Worm (Caenorhabditis elegans) whole organism, young adult: Measurements from ENCODE around the gene T23B12.6.
A peak's percentile ranks its signal among the peaks of the same experiment; 100 is the strongest.

Source experiments
- B0019.2 ChIP-seq: fragments of 200-800 bp; sonication (Bioruptor generic); conservative IDR thresholded peaks from 2 replicates; pipeline ENCODE4 v1.3.6; 2022; ENCODE audit warnings: missing genetic modification reagents, missing genetic modification characterization, missing compliant biosample characterization
- B0261.1 ChIP-seq: sonication (generic microtip); optimal IDR thresholded peaks from 2 replicates; lab custom pipeline; 2016; ENCODE audit warnings: mild to moderate bottlenecking, missing genetic modification characterization, moderate library complexity, missing compliant biosample characterization
- D2030.7 ChIP-seq: fragments of 200-800 bp; sonication (Bioruptor generic); IDR thresholded peaks from 2 replicates; pipeline ENCODE4 v1.3.6; 2022; ENCODE audit warnings: missing genetic modification reagents, missing genetic modification characterization, missing compliant biosample characterization
- F57A8.1 ChIP-seq: fragments of 200-800 bp; sonication (Bioruptor generic); optimal IDR thresholded peaks from 2 replicates; lab custom pipeline; 2018; ENCODE audit warnings: mild to moderate bottlenecking, missing genetic modification characterization, moderate library complexity, missing compliant biosample characterization
- Y53F4B.3 ChIP-seq: fragments of 200-800 bp; sonication (Bioruptor generic); IDR thresholded peaks from 2 replicates; pipeline ENCODE4 v1.3.6; 2022; ENCODE audit warnings: missing genetic modification reagents, missing genetic modification characterization, missing compliant biosample characterization
- Y67H2A.10 ChIP-seq: fragments of 200-800 bp; sonication (Bioruptor generic); conservative IDR thresholded peaks from 2 replicates; pipeline ENCODE4 v1.3.6; 2022; ENCODE audit warnings: missing genetic modification reagents, missing genetic modification characterization, missing compliant biosample characterization
- Y79H2A.3 ChIP-seq: fragments of 200-800 bp; sonication (Bioruptor generic); conservative IDR thresholded peaks from 2 replicates; pipeline ENCODE4 v1.3.6; 2022; ENCODE audit warnings: missing genetic modification reagents, missing genetic modification characterization, missing compliant biosample characterization
- akir-1 ChIP-seq: fragments of 200-800 bp; sonication (Bioruptor generic); optimal IDR thresholded peaks from 2 replicates; lab custom pipeline; 2018; ENCODE audit warnings: mild to moderate bottlenecking, missing genetic modification characterization, moderate library complexity, missing compliant biosample characterization
- attf-5 ChIP-seq: fragments of 200-800 bp; sonication (Bioruptor generic); optimal IDR thresholded peaks from 2 replicates; lab custom pipeline; 2018; ENCODE audit warnings: mild to moderate bottlenecking, missing genetic modification characterization, missing compliant biosample characterization
- bed-2 ChIP-seq: fragments of 200-800 bp; sonication (Bioruptor generic); IDR thresholded peaks from 2 replicates; pipeline ENCODE4 v1.3.6; 2022; ENCODE audit warnings: missing genetic modification reagents, missing genetic modification characterization, missing compliant biosample characterization
- ceh-40 ChIP-seq: fragments of 200-800 bp; sonication (Bioruptor generic); IDR thresholded peaks from 2 replicates; pipeline ENCODE4 v1.3.6; 2022; ENCODE audit warnings: missing genetic modification characterization, missing compliant biosample characterization
- die-1 ChIP-seq: sonication (generic microtip); optimal IDR thresholded peaks from 2 replicates; lab custom pipeline; 2016; ENCODE audit warnings: missing genotype, mild to moderate bottlenecking, missing genetic modification characterization, missing compliant biosample characterization
- dox-1 ChIP-seq: fragments of 200-800 bp; sonication (Bioruptor generic); IDR thresholded peaks from 2 replicates; pipeline ENCODE4 v1.3.6; 2022; ENCODE audit warnings: missing genetic modification reagents, missing genetic modification characterization, missing compliant biosample characterization
- efl-1 ChIP-seq: fragments of 150-350 bp; optimal IDR thresholded peaks from 2 replicates; lab custom pipeline; 2014; ENCODE audit warnings: missing biosample characterization, missing genetic modification reagents, missing genetic modification characterization
- egl-44 ChIP-seq: fragments of 200-800 bp; sonication (Bioruptor generic); IDR thresholded peaks from 2 replicates; pipeline ENCODE4 v1.3.6; 2022; ENCODE audit warnings: missing genetic modification reagents, missing genetic modification characterization, missing compliant biosample characterization
- him-1 ChIP-seq: sonication (generic microtip); optimal IDR thresholded peaks from 2 replicates; lab custom pipeline; 2016; ENCODE audit warnings: missing genotype, missing genetic modification reagents, missing genetic modification characterization, missing compliant biosample characterization
- hmg-1.2 ChIP-seq: fragments of 200-800 bp; sonication (Bioruptor generic); IDR thresholded peaks from 2 replicates; pipeline ENCODE4 v1.3.6; 2022; ENCODE audit warnings: missing genetic modification reagents, missing genetic modification characterization, missing compliant biosample characterization
- lin-26 ChIP-seq: fragments of 200-800 bp; sonication (Bioruptor generic); IDR thresholded peaks from 2 replicates; pipeline ENCODE4 v1.3.6; 2022; ENCODE audit warnings: missing genetic modification reagents, missing genetic modification characterization, missing compliant biosample characterization
- lsl-1 ChIP-seq: fragments of 200-800 bp; sonication (Bioruptor generic); optimal IDR thresholded peaks from 2 replicates; lab custom pipeline; 2018; ENCODE audit warnings: mild to moderate bottlenecking, missing genetic modification characterization, moderate library complexity, missing compliant biosample characterization
- lsy-27 ChIP-seq: sonication (generic microtip); optimal IDR thresholded peaks from 2 replicates; lab custom pipeline; 2017; ENCODE audit warnings: missing genetic modification characterization, mild to moderate bottlenecking, missing compliant biosample characterization, antibody characterized with exemption, missing genotype, borderline replicate concordance; ENCODE audit not compliant: insufficient read depth
- madf-6 ChIP-seq: fragments of 200-800 bp; sonication (Bioruptor generic); IDR thresholded peaks from 2 replicates; pipeline ENCODE4 v1.3.6; 2022; ENCODE audit warnings: missing genetic modification reagents, missing genetic modification characterization, missing compliant biosample characterization
- nfya-1 ChIP-seq: sonication (generic microtip); optimal IDR thresholded peaks from 2 replicates; lab custom pipeline; 2017; ENCODE audit warnings: antibody characterized with exemption, missing compliant biosample characterization, missing genetic modification characterization, borderline replicate concordance; ENCODE audit not compliant: insufficient read depth
- nhr-90 ChIP-seq: sonication (generic microtip); optimal IDR thresholded peaks from 2 replicates; lab custom pipeline; 2016; ENCODE audit warnings: missing genotype, mild to moderate bottlenecking, missing genetic modification characterization, missing compliant biosample characterization
- pbrm-1 ChIP-seq: fragments of 200-800 bp; sonication (Bioruptor generic); IDR thresholded peaks from 2 replicates; pipeline ENCODE4 v1.3.6; 2022; ENCODE audit warnings: missing genetic modification reagents, missing genetic modification characterization, missing compliant biosample characterization
- rcor-1 ChIP-seq: fragments of 200-800 bp; sonication (Bioruptor generic); IDR thresholded peaks from 2 replicates; pipeline ENCODE4 v1.3.6; 2022; ENCODE audit warnings: missing genetic modification reagents, missing genetic modification characterization, missing compliant biosample characterization
- rpc-1 ChIP-seq, 2 experiments: fragments of 150-350 bp in 1 of 2; sonication (generic microtip) in 1 of 2; optimal IDR thresholded peaks; 2 replicates each; lab custom pipeline; 2014 to 2018; ENCODE audit warnings: missing biosample characterization in 1 of 2, missing genetic modification characterization in 1 of 2, missing genetic modification reagents in 1 of 2, missing genotype in 1 of 2
- snpc-1.1 ChIP-seq: sonication (generic microtip); optimal IDR thresholded peaks from 2 replicates; lab custom pipeline; 2017; ENCODE audit warnings: missing genetic modification characterization, mild to moderate bottlenecking, missing compliant biosample characterization, antibody characterized with exemption, moderate library complexity, missing genotype, missing genetic modification reagents; ENCODE audit not compliant: insufficient read depth
- snpc-3.4 ChIP-seq: sonication (generic microtip); optimal IDR thresholded peaks from 2 replicates; lab custom pipeline; 2017; ENCODE audit warnings: missing genetic modification characterization, mild to moderate bottlenecking, missing compliant biosample characterization, antibody characterized with exemption, moderate library complexity, missing genotype, missing genetic modification reagents
- snpc-4 ChIP-seq, 5 experiments: fragments of 150-350 bp in 1 of 5; sonication (generic microtip) in 4 of 5; optimal IDR thresholded peaks; 2 replicates each; lab custom pipeline; 2014 to 2018; ENCODE audit warnings: missing genetic modification characterization in 5 of 5, missing biosample characterization in 3 of 5, antibody characterized with exemption in 2 of 5, mild to moderate bottlenecking in 2 of 5, missing compliant biosample characterization in 2 of 5, missing genotype in 2 of 5, moderate library complexity in 2 of 5, missing genetic modification reagents in 1 of 5
- sptf-2 ChIP-seq: fragments of 200-800 bp; sonication (Bioruptor generic); optimal IDR thresholded peaks from 2 replicates; lab custom pipeline; 2018; ENCODE audit warnings: mild to moderate bottlenecking, missing genetic modification characterization, missing compliant biosample characterization
- tbp1 ChIP-seq: fragments of 200-800 bp; sonication (Bioruptor generic); optimal IDR thresholded peaks from 2 replicates; lab custom pipeline; 2018; ENCODE audit warnings: mild to moderate bottlenecking, missing genetic modification characterization, missing compliant biosample characterization
- ztf-18 ChIP-seq: sonication (generic microtip); optimal IDR thresholded peaks from 2 replicates; lab custom pipeline; 2016; ENCODE audit warnings: missing genotype, mild to moderate bottlenecking, missing genetic modification characterization, missing compliant biosample characterization
- ztf-25 ChIP-seq: fragments of 200-800 bp; sonication (Bioruptor generic); IDR thresholded peaks from 2 replicates; pipeline ENCODE4 v1.3.6; 2022; ENCODE audit warnings: missing genetic modification reagents, missing genetic modification characterization, missing compliant biosample characterization
- ztf-28 ChIP-seq: fragments of 200-800 bp; sonication (Bioruptor generic); IDR thresholded peaks from 2 replicates; pipeline ENCODE4 v1.3.6; 2022; ENCODE audit warnings: missing genetic modification reagents, missing genetic modification characterization, missing compliant biosample characterization
- ztf-3 ChIP-seq: fragments of 200-800 bp; sonication (Bioruptor generic); optimal IDR thresholded peaks from 2 replicates; lab custom pipeline; 2018; ENCODE audit warnings: mild to moderate bottlenecking, missing genetic modification characterization, missing compliant biosample characterization
- ztf-6 ChIP-seq: fragments of 200-800 bp; sonication (Bioruptor generic); IDR thresholded peaks from 2 replicates; pipeline ENCODE4 v1.3.6; 2022; ENCODE audit warnings: missing genetic modification reagents, missing genetic modification characterization, missing compliant biosample characterization

T23B12.6 gene

ce11 chrV:8495106-8495505 lies 34.9 kb upstream of the T23B12.6 start:
- TF ChIP-seq snpc-4 (GFP tag; optimal IDR thresholded peaks at IDR 0.05; lab: Kevin White, UChicago) = no peak
- peak in 1 of 4 experiments; percentile 74 for TF ChIP-seq snpc-4 (tag; optimal IDR thresholded peaks at IDR 0.05; lab: Kevin White, UChicago)
- peak; percentile 29 for TF ChIP-seq snpc-1.1 (tag; lab: Kevin White, UChicago)
- peak; percentile 63 for TF ChIP-seq F57A8.1 (GFP tag; lab: Kevin White, UChicago)
- no peak for TF ChIP-seq nfya-1 (tag; lab: Kevin White, UChicago)
- TF ChIP-seq B0019.2 (GFP tag; lab: Robert Waterston, UW) = no peak
- TF ChIP-seq attf-5 = peak; percentile 32
- peak; percentile 71; the same call in 1 of the 2 replicates for TF ChIP-seq ztf-25 (GFP tag; lab: Robert Waterston, UW)
- TF ChIP-seq nhr-90 (tag; lab: Kevin White, UChicago) = peak; percentile 56
- peak; percentile 54 for TF ChIP-seq ztf-18 (tag; lab: Kevin White, UChicago)
- peak; percentile 71 for TF ChIP-seq D2030.7
- peak; percentile 90 for TF ChIP-seq tbp1 (GFP tag; lab: Kevin White, UChicago)
- peak; percentile 91 for TF ChIP-seq lin-26 (GFP tag; lab: Robert Waterston, UW)
- TF ChIP-seq dox-1 (GFP tag; lab: Robert Waterston, UW) = peak; percentile 66
- TF ChIP-seq die-1 (tag; lab: Kevin White, UChicago) = peak; percentile 69
- TF ChIP-seq rpc-1 (optimal IDR thresholded peaks at IDR 0.05; lab: Kevin White, UChicago) = peak; percentile 48
- peak; percentile 78 for TF ChIP-seq rpc-1 (tag; optimal IDR thresholded peaks at IDR 0.05; lab: Kevin White, UChicago)
- TF ChIP-seq Y79H2A.3 = 0 out of 2 replicates have a peak, but pooled peaks have one; percentile 19
- TF ChIP-seq lsl-1 (GFP tag; lab: Kevin White, UChicago) = peak; percentile 28
- TF ChIP-seq hmg-1.2 (GFP tag; lab: Robert Waterston, UW) = peak; percentile 60
- TF ChIP-seq Y53F4B.3 (GFP tag; lab: Robert Waterston, UW) = 0 out of 2 replicates have a peak, but pooled peaks have one; percentile 26
- TF ChIP-seq bed-2 (GFP tag; lab: Robert Waterston, UW) = no peak
- 0 out of 2 replicates have a peak, but pooled peaks have one; percentile 34 for TF ChIP-seq egl-44 (GFP tag; lab: Robert Waterston, UW)
- TF ChIP-seq akir-1 = no peak
- TF ChIP-seq Y67H2A.10 (GFP tag; lab: Robert Waterston, UW) = no peak
- TF ChIP-seq efl-1 (GFP tag; lab: Kevin White, UChicago) = no peak
- TF ChIP-seq snpc-3.4 (tag; lab: Kevin White, UChicago) = peak; percentile 25
- TF ChIP-seq ceh-40 = peak; percentile 74; the same call in 1 of the 2 replicates
- TF ChIP-seq rcor-1 (GFP tag; lab: Robert Waterston, UW) = 0 out of 2 replicates have a peak, but pooled peaks have one; percentile 17
- no peak for TF ChIP-seq ztf-28
- peak; percentile 56 for TF ChIP-seq him-1 (tag; lab: Kevin White, UChicago)
- peak; percentile 50 for TF ChIP-seq pbrm-1
- TF ChIP-seq ztf-6 (GFP tag; lab: Robert Waterston, UW) = no peak
- peak; percentile 52; the same call in 1 of the 2 replicates for TF ChIP-seq madf-6 (GFP tag; lab: Robert Waterston, UW)
- no peak for TF ChIP-seq ztf-3 (GFP tag; lab: Kevin White, UChicago)
- TF ChIP-seq B0261.1 = peak; percentile 66
- peak; percentile 74 for TF ChIP-seq sptf-2 (GFP tag; lab: Kevin White, UChicago)
- TF ChIP-seq lsy-27 (tag; lab: Kevin White, UChicago) = no peak
